Fruit fly (Drosophila melanogaster) Kc167 (cell line): ENCODE results near the gene CG16959.

ENCODE experiments used
- h ChIP-seq: fragments of >200 bp; optimal IDR thresholded peaks from 3 replicates; lab custom pipeline; 2018; ENCODE audit warnings: missing external identifiers
- psq ChIP-seq: fragments of >200 bp; optimal IDR thresholded peaks from 2 replicates; lab custom pipeline; 2017; ENCODE audit warnings: missing external identifiers

DNA sequence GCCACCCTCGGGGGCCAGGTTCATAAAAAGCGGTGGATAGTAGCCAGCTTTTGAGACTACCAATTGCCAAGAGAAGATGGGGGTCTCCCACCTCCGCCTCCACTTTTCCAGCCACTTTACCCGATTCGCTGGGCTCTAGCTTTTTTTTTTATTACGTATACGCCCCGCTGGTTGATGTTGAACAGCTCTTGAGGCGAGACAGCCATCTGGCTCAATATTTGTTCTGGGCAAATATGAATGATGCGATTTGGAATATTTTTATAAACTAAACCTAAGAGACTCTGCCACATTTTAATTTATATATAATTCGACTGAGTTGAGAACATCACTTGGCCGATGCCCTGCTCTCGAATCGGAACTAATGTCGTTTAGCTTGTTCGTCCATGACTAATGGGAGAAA is 24.9 kb upstream of the CG16959 start:
- TF ChIP-seq h (lab: Kevin White, UChicago) (no peak), psq (lab: Kevin White, UChicago) (no peak)
